Fruit fly (Drosophila melanogaster) whole organism: ENCODE results near the gene RhoGEF3.

Experiments used
- Dll ChIP-seq: fragments of >200 bp; optimal IDR thresholded peaks from 2 replicates; lab custom pipeline; 2017
- psq ChIP-seq: fragments of >200 bp; optimal IDR thresholded peaks from 2 replicates; lab custom pipeline; 2017
- usp ChIP-seq: fragments of >200 bp; optimal IDR thresholded peaks from 2 replicates; lab custom pipeline; 2017; ENCODE audit warnings: missing biosample characterization, missing genetic modification characterization, mixed read lengths

DNA sequence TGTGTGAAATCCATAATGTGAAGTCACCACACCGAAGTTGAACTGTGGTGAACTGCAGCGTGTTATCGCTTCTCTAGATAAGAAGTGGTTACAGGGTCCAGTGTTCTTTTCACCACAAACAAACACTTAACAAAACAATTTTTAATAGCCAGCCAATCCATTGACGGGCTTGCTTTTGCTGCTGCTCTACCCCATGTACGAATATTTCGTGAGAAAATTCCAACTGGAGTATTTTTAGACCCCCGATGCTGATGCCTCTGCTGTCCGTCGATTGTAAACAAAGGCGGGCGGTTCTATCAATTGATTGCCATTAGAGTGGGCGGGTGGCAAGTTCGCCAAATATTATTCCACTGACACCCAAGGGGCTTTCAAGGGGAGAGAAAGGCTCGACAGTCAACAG lies 61.8 kb downstream of the RhoGEF3 start:
- TF ChIP-seq usp (GFP tag; lab: Kevin White, UChicago): no peak
- TF ChIP-seq Dll (lab: Kevin White, UChicago): no peak
- no peak for TF ChIP-seq psq (lab: Kevin White, UChicago)
